Fruit fly (Drosophila melanogaster): ENCODE measurements around the gene CG10804.

CG10804 gene

DNA sequence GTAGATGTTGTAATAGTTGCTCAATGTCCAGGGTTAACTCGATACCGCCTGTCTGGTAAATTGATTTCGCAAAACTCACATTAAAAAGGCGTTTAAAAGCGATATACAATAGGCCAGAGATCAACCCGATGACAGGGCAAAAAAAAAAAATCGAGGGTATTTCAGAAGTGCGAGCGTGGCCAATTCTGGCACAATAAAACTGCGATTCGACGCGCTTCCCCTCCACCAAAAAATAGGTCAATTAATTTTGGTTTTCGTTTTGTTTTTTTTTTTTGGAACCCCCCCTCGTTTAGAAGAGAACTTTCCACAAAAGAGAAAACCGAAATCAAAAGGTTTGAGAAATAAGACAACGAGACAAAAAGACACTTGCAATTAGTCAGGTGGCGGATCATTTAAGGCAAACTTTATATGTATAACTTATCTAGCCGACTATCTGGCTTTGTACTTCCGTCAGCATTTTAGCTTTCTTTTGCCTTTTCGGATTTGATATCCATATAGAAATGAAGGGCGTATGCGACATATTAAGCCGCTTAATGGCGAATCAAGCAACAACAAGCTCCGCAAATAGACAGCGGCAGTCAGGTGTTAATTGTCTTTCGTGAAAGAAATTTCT lies 11.5 kb downstream of the CG10804 start:
- TF ChIP-seq Myc (optimal IDR thresholded peaks at IDR 0.05), result no peak
- no peak for TF ChIP-seq insv (optimal IDR thresholded peaks at IDR 0.05)
- TF ChIP-seq Sin3A (optimal IDR thresholded peaks at IDR 0.05), result no peak
- TF ChIP-seq h (optimal IDR thresholded peaks at IDR 0.05), result no peak
- no peak for TF ChIP-seq ttk (optimal IDR thresholded peaks at IDR 0.05)
- no peak for TF ChIP-seq psq (optimal IDR thresholded peaks at IDR 0.05)

- TF ChIP-seq ttk (optimal IDR thresholded peaks at IDR 0.05) (no peak), Myc (optimal IDR thresholded peaks at IDR 0.05) (no peak), Sin3A (optimal IDR thresholded peaks at IDR 0.05) (no peak), insv (optimal IDR thresholded peaks at IDR 0.05) (no peak), h (optimal IDR thresholded peaks at IDR 0.05) (no peak), psq (optimal IDR thresholded peaks at IDR 0.05) (no peak)
Observed at dm6 chrX:3465551-3465950, 16.6 kb downstream of the CG10804 start.

DNA sequence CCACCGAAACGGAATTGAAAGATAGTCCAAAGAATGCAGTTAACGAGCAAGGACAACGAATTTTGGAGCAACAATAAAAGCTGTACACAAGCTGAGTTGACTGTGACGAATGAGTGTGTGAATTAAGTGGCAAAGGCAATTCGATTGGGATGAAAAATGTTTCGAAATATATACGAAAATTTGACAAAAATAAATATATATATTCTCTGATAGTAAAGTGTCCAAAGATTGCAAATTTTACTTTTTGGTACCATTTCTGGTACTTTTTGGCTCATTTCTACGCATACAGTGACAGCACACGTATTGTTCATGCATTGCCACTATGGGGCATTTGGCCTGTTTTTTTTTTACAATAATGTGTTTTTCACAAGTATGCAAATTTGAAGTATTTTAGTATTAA lies 18.2 kb downstream of the CG10804 start, which contains the start of gene CG16781:
Gene CG16781 (minus strand): TSS at position 101 of the 400 bp plus-strand sequence.
- TF ChIP-seq psq (optimal IDR thresholded peaks at IDR 0.05) (no peak), Myc (optimal IDR thresholded peaks at IDR 0.05) (no peak), h (optimal IDR thresholded peaks at IDR 0.05) (no peak), Sin3A (optimal IDR thresholded peaks at IDR 0.05) (no peak), insv (optimal IDR thresholded peaks at IDR 0.05) (no peak), ttk (optimal IDR thresholded peaks at IDR 0.05) (no peak)

DNA sequence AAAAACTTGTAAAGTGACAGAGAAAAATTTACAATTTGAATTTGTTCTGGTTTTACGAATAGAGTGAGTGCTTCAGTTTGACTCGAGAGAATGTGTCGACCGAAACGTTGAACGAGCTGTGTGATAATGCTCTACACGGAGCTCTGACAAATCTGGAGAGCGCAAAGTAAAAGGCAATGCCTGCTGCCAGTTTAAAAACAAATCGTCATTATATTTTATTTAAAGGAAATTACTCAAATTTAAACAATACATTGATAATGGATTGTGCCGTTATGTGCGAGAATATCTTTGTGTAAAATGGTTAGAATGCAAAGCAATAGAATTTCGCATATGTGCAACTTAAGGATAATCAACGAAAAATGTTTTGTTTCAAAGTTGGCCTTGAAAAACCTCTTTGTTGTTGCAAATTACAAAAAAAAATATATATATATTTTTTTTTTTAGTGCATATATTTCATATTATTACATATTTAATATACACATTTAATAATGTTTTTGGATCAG lies 21.9 kb downstream of the CG10804 start, which contains the start of the genes CG16782 and CG10801:
Gene CG16782 (minus strand): TSS at position 101 of the 503 bp plus-strand sequence.
Gene CG10801 (plus strand): TSS at position 453 of the 503 bp plus-strand sequence.
- TF ChIP-seq ttk (optimal IDR thresholded peaks at IDR 0.05), result no peak

DNA sequence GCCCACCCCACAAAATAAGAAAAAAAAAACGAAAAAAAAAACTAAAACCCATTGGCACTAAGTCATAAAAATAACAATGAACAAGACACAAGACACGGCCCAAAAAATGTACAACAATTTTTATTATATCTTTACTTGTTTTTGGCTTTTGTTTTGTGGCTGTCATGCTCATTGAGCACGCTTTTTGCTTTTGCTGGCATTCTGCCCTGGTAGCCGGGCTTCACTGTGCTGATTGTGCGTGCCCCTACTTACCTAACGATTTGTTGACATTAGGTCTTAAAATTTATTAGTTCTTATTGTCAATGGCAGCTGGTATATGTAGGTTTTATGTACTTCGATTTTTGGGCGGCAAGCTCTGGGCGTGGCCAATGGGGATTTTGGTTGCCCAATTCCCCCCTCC lies 23.6 kb downstream of the CG10804 start:
- TF ChIP-seq Sin3A (optimal IDR thresholded peaks at IDR 0.05), result no peak
- TF ChIP-seq h (optimal IDR thresholded peaks at IDR 0.05), result no peak
- no peak for TF ChIP-seq psq (optimal IDR thresholded peaks at IDR 0.05)
- TF ChIP-seq ttk (optimal IDR thresholded peaks at IDR 0.05), result no peak
- no peak for TF ChIP-seq Myc (optimal IDR thresholded peaks at IDR 0.05)
- TF ChIP-seq insv (optimal IDR thresholded peaks at IDR 0.05), result no peak

DNA sequence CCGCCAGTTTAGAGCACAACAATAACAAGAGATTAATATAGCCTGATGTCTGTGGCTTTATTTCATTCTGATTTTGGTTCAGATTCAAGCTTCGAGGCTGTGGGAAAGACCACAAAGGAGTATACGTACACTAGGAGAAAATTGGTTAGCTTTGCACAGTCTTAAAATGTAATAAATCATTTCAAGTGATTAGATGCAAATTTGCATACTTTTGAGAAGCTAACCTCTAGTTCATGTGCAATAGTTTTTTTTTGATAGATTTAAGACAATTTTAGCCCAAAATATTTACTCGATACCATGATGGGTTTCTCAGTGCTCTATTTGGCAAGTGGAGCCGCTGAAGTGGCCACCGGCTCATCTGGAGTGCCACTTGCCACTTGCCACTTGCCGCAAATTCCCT lies 24.6 kb downstream of the CG10804 start:
- no peak for TF ChIP-seq h (optimal IDR thresholded peaks at IDR 0.05)
- TF ChIP-seq ttk (optimal IDR thresholded peaks at IDR 0.05), result no peak
- TF ChIP-seq psq (optimal IDR thresholded peaks at IDR 0.05), result no peak
- TF ChIP-seq insv (optimal IDR thresholded peaks at IDR 0.05), result no peak
- TF ChIP-seq Myc (optimal IDR thresholded peaks at IDR 0.05), result no peak
- no peak for TF ChIP-seq Sin3A (optimal IDR thresholded peaks at IDR 0.05)

DNA sequence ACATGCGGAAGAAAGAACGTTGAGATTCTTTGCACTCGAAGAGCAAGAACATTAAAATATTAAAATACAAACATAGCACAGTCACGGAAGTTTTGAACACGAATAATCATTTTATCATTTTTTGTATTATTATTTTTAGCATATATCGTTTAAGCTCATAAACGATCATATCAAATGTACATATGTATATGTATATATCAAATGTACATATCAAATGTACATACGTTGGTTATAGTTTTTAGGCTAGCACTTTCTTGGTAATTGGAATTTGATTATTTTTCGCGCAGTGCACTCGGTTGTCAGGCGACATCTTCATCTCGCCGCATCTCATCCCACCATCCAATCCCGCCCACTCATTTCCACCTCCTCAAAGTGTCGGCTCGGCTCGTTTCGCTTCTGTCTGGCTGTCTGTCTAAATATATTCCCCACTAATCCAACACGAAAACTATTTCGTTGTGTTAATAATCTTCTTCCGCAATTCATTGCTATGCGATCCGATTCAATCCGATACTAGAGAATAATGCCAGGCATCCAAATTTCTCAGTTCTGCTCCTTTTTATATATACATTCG lies 26.6 kb downstream of the CG10804 start:
- no peak for TF ChIP-seq h (optimal IDR thresholded peaks at IDR 0.05)
- no peak for TF ChIP-seq Sin3A (optimal IDR thresholded peaks at IDR 0.05)
- TF ChIP-seq ttk (optimal IDR thresholded peaks at IDR 0.05), result no peak
- no peak for TF ChIP-seq insv (optimal IDR thresholded peaks at IDR 0.05)
- no peak for TF ChIP-seq Myc (optimal IDR thresholded peaks at IDR 0.05)
- no peak for TF ChIP-seq psq (optimal IDR thresholded peaks at IDR 0.05)

- TF ChIP-seq psq (optimal IDR thresholded peaks at IDR 0.05) (no peak), insv (optimal IDR thresholded peaks at IDR 0.05) (no peak), Myc (optimal IDR thresholded peaks at IDR 0.05) (no peak), ttk (optimal IDR thresholded peaks at IDR 0.05) (no peak), h (optimal IDR thresholded peaks at IDR 0.05) (no peak), Sin3A (optimal IDR thresholded peaks at IDR 0.05) (no peak)
Observed at dm6 chrX:3454715-3455114, 27.4 kb downstream of the CG10804 start.

dm6 chrX:3453038-3453819 lies 28.9 kb downstream of the CG10804 start:
- no peak for TF ChIP-seq ttk (optimal IDR thresholded peaks at IDR 0.05)
- TF ChIP-seq insv (optimal IDR thresholded peaks at IDR 0.05), result no peak
- TF ChIP-seq Sin3A (optimal IDR thresholded peaks at IDR 0.05), result no peak
- TF ChIP-seq h (optimal IDR thresholded peaks at IDR 0.05), result no peak
- TF ChIP-seq Myc (optimal IDR thresholded peaks at IDR 0.05), result no peak
- no peak for TF ChIP-seq psq (optimal IDR thresholded peaks at IDR 0.05)

- no peak for TF ChIP-seq h (optimal IDR thresholded peaks at IDR 0.05)
- no peak for TF ChIP-seq Myc (optimal IDR thresholded peaks at IDR 0.05)
- no peak for TF ChIP-seq psq (optimal IDR thresholded peaks at IDR 0.05)
- no peak for TF ChIP-seq insv (optimal IDR thresholded peaks at IDR 0.05)
- no peak for TF ChIP-seq ttk (optimal IDR thresholded peaks at IDR 0.05)
- TF ChIP-seq Sin3A (optimal IDR thresholded peaks at IDR 0.05), result no peak
Observed at dm6 chrX:3451916-3452315, 30.2 kb downstream of the CG10804 start.

- no peak for TF ChIP-seq insv (optimal IDR thresholded peaks at IDR 0.05)
- no peak for TF ChIP-seq Myc (optimal IDR thresholded peaks at IDR 0.05)
- no peak for TF ChIP-seq h (optimal IDR thresholded peaks at IDR 0.05)
- no peak for TF ChIP-seq psq (optimal IDR thresholded peaks at IDR 0.05)
- no peak for TF ChIP-seq Sin3A (optimal IDR thresholded peaks at IDR 0.05)
- no peak for TF ChIP-seq ttk (optimal IDR thresholded peaks at IDR 0.05)
Observed at dm6 chrX:3451250-3451786, 30.8 kb downstream of the CG10804 start.

- no peak for TF ChIP-seq insv (optimal IDR thresholded peaks at IDR 0.05)
- no peak for TF ChIP-seq ttk (optimal IDR thresholded peaks at IDR 0.05)
- TF ChIP-seq h (optimal IDR thresholded peaks at IDR 0.05), result no peak
- no peak for TF ChIP-seq psq (optimal IDR thresholded peaks at IDR 0.05)
- TF ChIP-seq Sin3A (optimal IDR thresholded peaks at IDR 0.05), result no peak
- no peak for TF ChIP-seq Myc (optimal IDR thresholded peaks at IDR 0.05)
Observed at dm6 chrX:3448893-3449394, 33.2 kb downstream of the CG10804 start, which contains the start of gene CG12535. CG12535 (minus strand) TSS chrX:3448943.
